Fruit fly (Drosophila melanogaster): ENCODE measurements around the gene Tsp68C.

Tsp68C gene

dm6 chr3L:13877904-13878303 is 34.4 kb downstream of the Tsp68C start:
- TF ChIP-seq CG8478 (optimal IDR thresholded peaks at IDR 0.05) (no peak), CTCF (optimal IDR thresholded peaks at IDR 0.05) (no peak)

dm6 chr3L:13878729-13879128 is 35.3 kb downstream of the Tsp68C start, which contains the start of gene CG13737:
Gene CG13737 (plus strand): TSS chr3L:13878994.
- TF ChIP-seq CG8478 (optimal IDR thresholded peaks at IDR 0.05) = no peak
- no peak for TF ChIP-seq CTCF (optimal IDR thresholded peaks at IDR 0.05)

- TF ChIP-seq CTCF (optimal IDR thresholded peaks at IDR 0.05) = no peak
- TF ChIP-seq CG8478 (optimal IDR thresholded peaks at IDR 0.05) = no peak
Observed at dm6 chr3L:13881555-13881954, 38.1 kb downstream of the Tsp68C start.

dm6 chr3L:13882532-13882931 is 39.1 kb downstream of the Tsp68C start:
- TF ChIP-seq CTCF (optimal IDR thresholded peaks at IDR 0.05) (no peak), CG8478 (optimal IDR thresholded peaks at IDR 0.05) (no peak)

dm6 chr3L:13884460-13885056 is 41.1 kb downstream of the Tsp68C start:
- TF ChIP-seq CG8478 (optimal IDR thresholded peaks at IDR 0.05) (no peak), CTCF (optimal IDR thresholded peaks at IDR 0.05) (no peak)

- TF ChIP-seq CG8478 (optimal IDR thresholded peaks at IDR 0.05) (no peak), CTCF (optimal IDR thresholded peaks at IDR 0.05) (no peak)
Observed at dm6 chr3L:13887092-13887491, 43.6 kb downstream of the Tsp68C start.

Measured in S2 (cell line).